Fruit fly (Drosophila melanogaster) whole organism, prepupa: ENCODE results near the gene Ca-beta.

Experiments used
- Blimp-1 ChIP-seq: fragments of 200-800 bp; sonication (Bioruptor generic); optimal IDR thresholded peaks from 3 replicates; lab custom pipeline; 2017; ENCODE audit warnings: missing biosample characterization, missing genetic modification characterization, mild to moderate bottlenecking, moderate library complexity, missing genetic modification reagents
- CG10631 ChIP-seq: fragments of 200-800 bp; sonication (Bioruptor generic); optimal IDR thresholded peaks from 2 replicates; lab custom pipeline; 2016; ENCODE audit warnings: missing biosample characterization, missing genetic modification characterization
- CG10669 ChIP-seq: fragments of 200-800 bp; sonication (Bioruptor generic); optimal IDR thresholded peaks from 3 replicates; lab custom pipeline; 2018; ENCODE audit warnings: missing biosample characterization, mild to moderate bottlenecking, missing genetic modification characterization, moderate library complexity
- CG11294 ChIP-seq: fragments of 200-800 bp; sonication (Bioruptor generic); IDR thresholded peaks from 2 replicates; pipeline ENCODE4 v1.3.6; 2022; ENCODE audit warnings: missing biosample characterization, missing genetic modification characterization
- CG11762 ChIP-seq: fragments of 200-800 bp; sonication (Bioruptor generic); optimal IDR thresholded peaks from 3 replicates; lab custom pipeline; 2016; ENCODE audit warnings: missing biosample characterization, missing genetic modification characterization; ENCODE audit not compliant: insufficient read depth
- CG1621 ChIP-seq: fragments of 200-800 bp; sonication (Bioruptor generic); optimal IDR thresholded peaks from 3 replicates; lab custom pipeline; 2018; ENCODE audit warnings: missing biosample characterization, mild to moderate bottlenecking, missing genetic modification characterization
- CG3032 ChIP-seq: fragments of 200-800 bp; optimal IDR thresholded peaks from 2 replicates; lab custom pipeline; 2019; ENCODE audit warnings: missing biosample characterization, mild to moderate bottlenecking, missing genetic modification characterization, moderate library complexity
- CG31627 ChIP-seq: fragments of 200-800 bp; sonication (Bioruptor generic); optimal IDR thresholded peaks from 3 replicates; lab custom pipeline; 2016; ENCODE audit warnings: missing biosample characterization, missing genetic modification characterization
- CG32006 ChIP-seq: fragments of 200-800 bp; sonication (Bioruptor generic); optimal IDR thresholded peaks from 3 replicates; lab custom pipeline; 2017; ENCODE audit warnings: missing biosample characterization, mild to moderate bottlenecking, missing genetic modification characterization
- CG34406 ChIP-seq: fragments of 200-800 bp; sonication (Bioruptor generic); optimal IDR thresholded peaks from 3 replicates; lab custom pipeline; 2016; ENCODE audit warnings: missing biosample characterization, missing genetic modification characterization
- CG3919 ChIP-seq: fragments of 200-800 bp; sonication (Bioruptor generic); optimal IDR thresholded peaks from 3 replicates; lab custom pipeline; 2016; ENCODE audit warnings: missing biosample characterization, missing genetic modification characterization
- CG6163 ChIP-seq: fragments of 200-800 bp; sonication (Bioruptor generic); IDR thresholded peaks from 3 replicates; pipeline ENCODE4 v1.3.6; 2022; ENCODE audit warnings: missing biosample characterization, missing genetic modification characterization
- CG6276 ChIP-seq: fragments of 200-800 bp; sonication (Bioruptor generic); optimal IDR thresholded peaks from 2 replicates; lab custom pipeline; 2017; ENCODE audit warnings: missing biosample characterization, mild to moderate bottlenecking, missing genetic modification characterization
- CG6792 ChIP-seq: fragments of 200-800 bp; sonication (Bioruptor generic); optimal IDR thresholded peaks from 3 replicates; lab custom pipeline; 2016; ENCODE audit warnings: missing biosample characterization, missing genetic modification characterization
- CG6808 ChIP-seq: fragments of 200-800 bp; sonication (Bioruptor generic); optimal IDR thresholded peaks from 3 replicates; lab custom pipeline; 2017; ENCODE audit warnings: missing biosample characterization, missing genetic modification characterization, mild to moderate bottlenecking, moderate library complexity, missing genetic modification reagents
- CG6854 ChIP-seq: fragments of 200-800 bp; sonication (Bioruptor generic); optimal IDR thresholded peaks from 2 replicates; lab custom pipeline; 2017; ENCODE audit warnings: missing biosample characterization, mild to moderate bottlenecking, missing genetic modification characterization
- CG7368 ChIP-seq: fragments of 200-800 bp; sonication (Bioruptor generic); optimal IDR thresholded peaks from 3 replicates; lab custom pipeline; 2016; ENCODE audit warnings: missing biosample characterization, missing genetic modification characterization
- CG8319 ChIP-seq: fragments of 200-800 bp; sonication (Bioruptor generic); optimal IDR thresholded peaks from 3 replicates; lab custom pipeline; 2016; ENCODE audit warnings: missing biosample characterization, missing genetic modification characterization
- Eip75B ChIP-seq: fragments of 200-800 bp; sonication (Bioruptor generic); optimal IDR thresholded peaks from 3 replicates; lab custom pipeline; 2016; ENCODE audit warnings: missing biosample characterization, missing genetic modification characterization
- Eip78C ChIP-seq: fragments of 200-800 bp; sonication (Bioruptor generic); peaks from one replicate; lab custom pipeline; 2016; ENCODE audit warnings: missing biosample characterization, missing genetic modification characterization
- Eip93F ChIP-seq: fragments of 200-800 bp; sonication (Bioruptor generic); optimal IDR thresholded peaks from 2 replicates; lab custom pipeline; 2016; ENCODE audit warnings: missing biosample characterization, mild to moderate bottlenecking, missing genetic modification characterization
- Ets21C ChIP-seq: fragments of 200-800 bp; sonication (Bioruptor generic); optimal IDR thresholded peaks from 3 replicates; lab custom pipeline; 2016; ENCODE audit warnings: missing biosample characterization, missing genetic modification characterization
- Ets96B ChIP-seq: fragments of 200-800 bp; optimal IDR thresholded peaks from 2 replicates; lab custom pipeline; 2019; ENCODE audit warnings: missing biosample characterization, mild to moderate bottlenecking, missing genetic modification characterization, moderate library complexity
- Gug ChIP-seq: fragments of 200-800 bp; sonication (Bioruptor generic); IDR thresholded peaks from 2 replicates; pipeline ENCODE4 v1.3.6; 2022; ENCODE audit warnings: missing biosample characterization, missing genetic modification characterization
- Hr39 ChIP-seq: fragments of 200-800 bp; sonication (Bioruptor generic); optimal IDR thresholded peaks from 2 replicates; lab custom pipeline; 2016; ENCODE audit warnings: missing biosample characterization, missing genetic modification characterization
- Hr4 ChIP-seq: fragments of 200-800 bp; sonication (Bioruptor generic); optimal IDR thresholded peaks from 3 replicates; lab custom pipeline; 2016; ENCODE audit warnings: missing biosample characterization, missing genetic modification characterization
- Lpt ChIP-seq: fragments of 200-800 bp; sonication (Bioruptor generic); optimal IDR thresholded peaks from 3 replicates; lab custom pipeline; 2016; ENCODE audit warnings: missing biosample characterization, missing genetic modification characterization
- Met ChIP-seq: fragments of 200-800 bp; sonication (Bioruptor generic); optimal IDR thresholded peaks from 3 replicates; lab custom pipeline; 2016; ENCODE audit warnings: missing biosample characterization, missing genetic modification characterization
- OdsH ChIP-seq: fragments of 200-800 bp; sonication (Bioruptor generic); optimal IDR thresholded peaks from 3 replicates; lab custom pipeline; 2016; ENCODE audit warnings: missing biosample characterization, missing genetic modification characterization
- Sox102F ChIP-seq: fragments of 200-800 bp; sonication (Bioruptor generic); optimal IDR thresholded peaks from 2 replicates; lab custom pipeline; 2016; ENCODE audit warnings: missing biosample characterization, mild to moderate bottlenecking, missing genetic modification characterization
- Sox14 ChIP-seq: fragments of 200-800 bp; sonication (Bioruptor generic); optimal IDR thresholded peaks from 3 replicates; lab custom pipeline; 2016; ENCODE audit warnings: missing biosample characterization, missing genetic modification characterization
- Sox15 ChIP-seq: fragments of 200-800 bp; sonication (Bioruptor generic); optimal IDR thresholded peaks from 3 replicates; lab custom pipeline; 2016; ENCODE audit warnings: missing biosample characterization, missing genetic modification characterization
- cyc ChIP-seq: fragments of 200-800 bp; sonication (Bioruptor generic); optimal IDR thresholded peaks from 3 replicates; lab custom pipeline; 2016; ENCODE audit warnings: missing biosample characterization, missing genetic modification characterization
- dac ChIP-seq: fragments of 200-800 bp; sonication (Bioruptor generic); optimal IDR thresholded peaks from 2 replicates; lab custom pipeline; 2017; ENCODE audit warnings: missing biosample characterization, mild to moderate bottlenecking, missing genetic modification characterization
- dsx ChIP-seq: fragments of 200-800 bp; optimal IDR thresholded peaks from 3 replicates; lab custom pipeline; 2019; ENCODE audit warnings: missing biosample characterization, mild to moderate bottlenecking, missing genetic modification characterization, moderate library complexity; ENCODE audit not compliant: poor library complexity, severe bottlenecking
- eg ChIP-seq: fragments of 200-800 bp; sonication (Bioruptor generic); IDR thresholded peaks from 3 replicates; pipeline ENCODE4 v1.3.6; 2022; ENCODE audit warnings: missing biosample characterization, missing genetic modification characterization
- esn ChIP-seq: fragments of 200-800 bp; sonication (Bioruptor generic); optimal IDR thresholded peaks from 2 replicates; lab custom pipeline; 2016; ENCODE audit warnings: missing biosample characterization, mild to moderate bottlenecking, missing genetic modification characterization, moderate library complexity
- fd59A ChIP-seq: fragments of 200-800 bp; sonication (Bioruptor generic); optimal IDR thresholded peaks from 2 replicates; lab custom pipeline; 2017; ENCODE audit warnings: missing biosample characterization, mild to moderate bottlenecking, missing genetic modification characterization, missing genetic modification reagents
- fd85E ChIP-seq: fragments of 200-800 bp; sonication (Bioruptor generic); optimal IDR thresholded peaks from 3 replicates; lab custom pipeline; 2016; ENCODE audit warnings: missing biosample characterization, missing genetic modification characterization
- lz ChIP-seq: fragments of 200-800 bp; sonication (Bioruptor generic); optimal IDR thresholded peaks from 3 replicates; lab custom pipeline; 2016; ENCODE audit warnings: missing biosample characterization, missing genetic modification characterization
- net ChIP-seq: fragments of 200-800 bp; sonication (Bioruptor generic); optimal IDR thresholded peaks from 3 replicates; lab custom pipeline; 2016; ENCODE audit warnings: missing biosample characterization, missing genetic modification characterization
- pdm3 ChIP-seq: fragments of 200-800 bp; sonication (Bioruptor generic); optimal IDR thresholded peaks from 3 replicates; lab custom pipeline; 2016; ENCODE audit warnings: missing biosample characterization, missing genetic modification characterization
- salr ChIP-seq, 2 experiments: fragments of 200-800 bp; sonication (Bioruptor generic); optimal IDR thresholded peaks; 3 replicates each; lab custom pipeline; 2016 to 2018; ENCODE audit warnings: missing biosample characterization in 2 of 2, missing genetic modification characterization in 2 of 2, mild to moderate bottlenecking in 1 of 2
- spab ChIP-seq: fragments of 200-800 bp; sonication (Bioruptor generic); optimal IDR thresholded peaks from 2 replicates; lab custom pipeline; 2017; ENCODE audit warnings: missing biosample characterization, mild to moderate bottlenecking, missing genetic modification characterization, missing genetic modification reagents
- ss ChIP-seq, 2 experiments: fragments of 200-800 bp; sonication (Bioruptor generic); optimal IDR thresholded peaks; 2 replicates in 1 of 2; 3 replicates in 1 of 2; lab custom pipeline; 2017 to 2018; ENCODE audit warnings: mild to moderate bottlenecking in 2 of 2, missing biosample characterization in 2 of 2, missing genetic modification characterization in 2 of 2, moderate library complexity in 1 of 2
- svp ChIP-seq: fragments of 200-800 bp; sonication (Bioruptor generic); peaks from one replicate; lab custom pipeline; 2016; ENCODE audit warnings: missing biosample characterization, missing genetic modification characterization
- vri ChIP-seq: fragments of 200-800 bp; sonication (Bioruptor generic); optimal IDR thresholded peaks from 3 replicates; lab custom pipeline; 2016; ENCODE audit warnings: missing biosample characterization, mild to moderate bottlenecking, missing genetic modification characterization

The Ca-beta gene

dm6 chr2L:11192691-11193090, 10.7 kb downstream of the Ca-beta start (continued):
- TF ChIP-seq fd59A (GFP tag; lab: Kevin White, UChicago) (no peak), CG34406 (GFP tag; lab: Kevin White, UChicago) (peak; percentile 1), Gug (GFP tag; lab: Robert Waterston, UW) (0 out of 2 replicates have a peak, but pooled peaks have one; percentile 16), Met (GFP tag; lab: Kevin White, UChicago) (peak; percentile 27), Ets21C (GFP tag; lab: Kevin White, UChicago) (peak; percentile 12), OdsH (GFP tag; lab: Kevin White, UChicago) (peak; percentile 24), dsx (GFP tag; lab: Kevin White, UChicago) (no peak), CG3032 (tag; lab: Kevin White, UChicago) (no peak), CG7368 (GFP tag; lab: Kevin White, UChicago) (no peak), CG1621 (tag; lab: Kevin White, UChicago) (no peak), CG10669 (GFP tag; lab: Kevin White, UChicago) (no peak), Eip93F (GFP tag; lab: Kevin White, UChicago) (no peak), CG6276 (GFP tag; lab: Kevin White, UChicago) (no peak), CG6808 (GFP tag; lab: Kevin White, UChicago) (no peak), Sox102F (GFP tag; lab: Kevin White, UChicago) (peak; percentile 24), vri (no peak), CG11762 (GFP tag; lab: Kevin White, UChicago) (no peak), CG6163 (GFP tag; lab: Robert Waterston, UW) (no peak), CG6792 (GFP tag; lab: Kevin White, UChicago) (no peak), net (GFP tag; lab: Kevin White, UChicago) (peak; percentile 5), CG6854 (GFP tag; lab: Kevin White, UChicago) (no peak), spab (GFP tag; lab: Kevin White, UChicago) (no peak), CG31627 (GFP tag; lab: Kevin White, UChicago) (peak; percentile 50), Sox15 (GFP tag; lab: Kevin White, UChicago) (no peak), Sox14 (no peak), CG32006 (peak; percentile 63), cyc (no peak), ss (GFP tag; optimal IDR thresholded peaks at IDR 0.05; lab: Kevin White, UChicago) (no peak), dac (GFP tag; lab: Kevin White, UChicago) (no peak), salr (GFP tag; optimal IDR thresholded peaks at IDR 0.05; lab: Kevin White, UChicago) (peak in 1 of 2 experiments; percentile 17), Eip78C (GFP tag; lab: Kevin White, UChicago) (peak; percentile 40), lz (GFP tag; lab: Kevin White, UChicago) (no peak), CG11294 (GFP tag; lab: Robert Waterston, UW) (no peak), esn (GFP tag; lab: Kevin White, UChicago) (peak; percentile 42), Hr39 (peak; percentile 51), Ets96B (tag; lab: Kevin White, UChicago) (no peak)

DNA sequence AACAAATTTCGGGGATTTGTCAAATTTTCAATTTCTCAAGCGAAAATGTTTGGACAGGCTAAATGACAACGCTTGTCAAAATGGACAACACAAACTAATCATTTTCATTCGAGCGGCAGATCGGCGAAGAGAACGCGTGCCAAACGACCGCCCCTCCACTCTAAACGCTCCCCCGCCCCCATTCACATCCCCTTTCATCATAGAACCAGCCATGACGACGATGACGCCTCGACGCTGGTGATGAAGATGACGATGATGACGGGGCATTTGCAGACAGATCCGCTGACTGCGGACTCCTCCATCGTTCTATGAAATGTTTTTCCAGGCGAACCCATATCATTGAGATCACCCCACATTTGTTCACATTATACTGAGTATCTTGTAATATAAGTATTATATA, 13.2 kb downstream of the Ca-beta start:
- TF ChIP-seq Sox15 (GFP tag; lab: Kevin White, UChicago), result no peak
- TF ChIP-seq Blimp-1 (GFP tag; lab: Kevin White, UChicago), result no peak
- no peak for TF ChIP-seq esn (GFP tag; lab: Kevin White, UChicago)

dm6 chr2L:11189116-11189449, 14.3 kb downstream of the Ca-beta start:
- TF ChIP-seq Lpt (GFP tag; lab: Kevin White, UChicago) (no peak), vri (peak; percentile 39), Sox102F (GFP tag; lab: Kevin White, UChicago) (peak; percentile 66), CG31627 (GFP tag; lab: Kevin White, UChicago) (peak; percentile 47), Eip78C (GFP tag; lab: Kevin White, UChicago) (peak; percentile 84), CG34406 (GFP tag; lab: Kevin White, UChicago) (peak; percentile 70), cyc (peak; percentile 34), CG8319 (GFP tag; lab: Kevin White, UChicago) (peak; percentile 15), CG10631 (GFP tag; lab: Kevin White, UChicago) (peak; percentile 53), Eip75B (GFP tag; lab: Kevin White, UChicago) (peak; percentile 56), fd85E (GFP tag; lab: Kevin White, UChicago) (no peak), svp (GFP tag; lab: Kevin White, UChicago) (peak; percentile 88), CG11294 (GFP tag; lab: Robert Waterston, UW) (no peak), pdm3 (GFP tag; lab: Kevin White, UChicago) (peak; percentile 39), CG6163 (GFP tag; lab: Robert Waterston, UW) (no peak; the same call in 2 of the 3 replicates), Ets96B (tag; lab: Kevin White, UChicago) (peak; percentile 36), CG1621 (tag; lab: Kevin White, UChicago) (no peak), net (GFP tag; lab: Kevin White, UChicago) (peak; percentile 32), Hr4 (GFP tag; lab: Kevin White, UChicago) (no peak), CG6808 (GFP tag; lab: Kevin White, UChicago) (no peak), eg (no peak), CG10669 (GFP tag; lab: Kevin White, UChicago) (peak; percentile 19), CG3919 (GFP tag; lab: Kevin White, UChicago) (peak; percentile 40)
